Worm (Caenorhabditis elegans): ENCODE data around the gene lact-8.

Gene lact-8

DNA sequence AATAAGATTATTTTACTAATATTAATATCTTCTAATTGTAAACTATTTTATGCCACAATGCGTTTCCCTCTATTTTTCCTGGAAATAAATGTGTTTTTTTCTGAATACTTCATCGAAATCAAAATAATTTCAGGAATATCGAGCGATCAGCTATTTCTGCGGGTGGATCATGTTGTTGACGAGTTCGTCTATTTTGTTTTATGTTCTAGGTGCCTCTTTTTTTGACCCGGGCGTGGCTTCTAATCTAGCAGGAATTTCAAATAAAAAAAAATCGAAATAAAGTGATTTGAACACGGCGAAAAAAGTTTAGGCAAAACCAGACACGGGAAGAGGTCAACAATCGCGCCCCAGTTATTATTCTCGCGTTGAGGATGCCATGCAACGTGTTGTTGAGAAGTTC is 41.5 kb downstream of the lact-8 start, which contains the start of gene T04C12.33:
Gene T04C12.33, plus strand, starts transcription at position 301 of the 400 bp plus-strand sequence.
- TF ChIP-seq unc-39 (tag; optimal IDR thresholded peaks at IDR 0.05) = no peak
- TF ChIP-seq tbx-8 (GFP tag; optimal IDR thresholded peaks at IDR 0.05) = no peak
- TF ChIP-seq ceh-43 (GFP tag; optimal IDR thresholded peaks at IDR 0.05) = no peak
- TF ChIP-seq ceh-83 (GFP tag; optimal IDR thresholded peaks at IDR 0.05) = no peak

DNA sequence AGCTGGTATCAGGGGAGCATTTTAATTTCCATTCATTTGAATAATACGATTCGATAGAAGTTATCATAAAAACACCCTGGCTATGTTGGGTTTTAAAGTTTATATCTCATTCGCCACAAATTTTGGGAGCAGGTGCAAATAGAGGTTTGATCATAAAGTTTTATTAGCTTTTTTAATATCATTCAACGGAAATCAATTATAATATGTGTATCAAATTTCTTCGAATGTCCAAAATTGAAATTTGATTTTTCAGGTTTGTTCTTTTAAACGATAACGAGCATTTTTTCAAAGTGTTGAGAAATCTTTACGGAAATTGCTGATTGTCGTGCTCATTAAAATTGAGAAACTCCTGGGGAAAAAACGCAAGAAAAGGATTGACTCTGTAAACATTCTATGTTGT is 44.7 kb downstream of the lact-8 start, which contains the start of gene srh-74:
Gene srh-74, minus strand, starts transcription at position 101 of the 400 bp plus-strand sequence.
- TF ChIP-seq mab-5 (tag; optimal IDR thresholded peaks at IDR 0.05) (no peak), unc-39 (tag; optimal IDR thresholded peaks at IDR 0.05) (no peak), mls-2 (tag; optimal IDR thresholded peaks at IDR 0.05) (no peak), nhr-76 (tag; optimal IDR thresholded peaks at IDR 0.05) (no peak), ceh-39 (tag; optimal IDR thresholded peaks at IDR 0.05) (no peak), nhr-2 (tag; optimal IDR thresholded peaks at IDR 0.05) (no peak), lin-13 (tag; optimal IDR thresholded peaks at IDR 0.05) (no peak), blmp-1 (tag; optimal IDR thresholded peaks at IDR 0.05) (no peak), snpc-4 (tag; optimal IDR thresholded peaks at IDR 0.05) (no peak)

DNA sequence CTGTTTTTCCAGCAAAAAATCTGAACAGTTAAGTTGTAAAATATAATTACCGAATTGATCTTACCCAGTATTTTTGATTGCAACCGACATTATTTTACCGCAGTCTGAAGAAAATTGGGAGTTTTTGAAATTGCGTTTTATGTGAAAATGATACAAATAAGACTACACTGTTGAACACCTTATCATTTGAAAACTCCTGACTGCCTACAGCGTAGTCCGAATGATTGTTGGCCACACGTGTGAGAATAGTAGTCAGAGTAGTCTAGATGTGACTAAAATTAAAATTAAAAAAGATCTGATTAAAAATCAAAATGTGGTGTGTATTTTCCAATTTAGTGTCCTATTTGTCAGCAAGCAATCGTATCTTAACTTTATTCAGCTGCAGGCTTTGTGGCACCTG is 46.7 kb downstream of the lact-8 start, which contains the start of gene dhs-18:
Gene dhs-18, minus strand, starts transcription at position 104 of the 400 bp plus-strand sequence.
- no peak for TF ChIP-seq lin-32 (GFP tag; optimal IDR thresholded peaks at IDR 0.05)
- TF ChIP-seq ztf-11 (tag; optimal IDR thresholded peaks at IDR 0.05) = no peak
- no peak for TF ChIP-seq pha-4 (tag; optimal IDR thresholded peaks at IDR 0.05)
- no peak for TF ChIP-seq unc-120 (tag; optimal IDR thresholded peaks at IDR 0.05; ENCODE audit: poor library complexity, severe bottlenecking)

DNA sequence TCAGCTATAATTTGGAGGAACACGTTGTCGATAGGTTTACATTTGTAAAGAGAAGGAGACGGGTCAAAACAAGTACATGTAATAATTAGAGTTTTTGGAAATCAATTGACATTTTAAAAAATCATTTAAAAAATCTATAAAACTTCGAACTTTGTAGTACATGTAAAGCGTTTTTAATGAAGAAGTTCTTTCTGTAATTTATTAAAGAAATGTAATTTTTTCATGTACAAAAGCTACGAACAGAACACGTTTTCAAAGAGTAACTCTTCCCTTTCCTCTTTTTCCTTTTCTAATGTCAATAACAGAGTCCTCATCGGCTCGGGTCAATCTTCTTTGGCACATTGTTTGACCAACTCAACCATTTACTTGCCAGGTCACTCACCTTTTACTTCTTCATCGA is 49.6 kb downstream of the lact-8 start, which contains the start of gene C45B11.6:
Gene C45B11.6, plus strand, starts transcription at position 301 of the 400 bp plus-strand sequence.
- TF ChIP-seq nhr-2 (tag; optimal IDR thresholded peaks at IDR 0.05) (peak; percentile 28), bed-3 (GFP tag; optimal IDR thresholded peaks at IDR 0.05) (no peak)

DNA sequence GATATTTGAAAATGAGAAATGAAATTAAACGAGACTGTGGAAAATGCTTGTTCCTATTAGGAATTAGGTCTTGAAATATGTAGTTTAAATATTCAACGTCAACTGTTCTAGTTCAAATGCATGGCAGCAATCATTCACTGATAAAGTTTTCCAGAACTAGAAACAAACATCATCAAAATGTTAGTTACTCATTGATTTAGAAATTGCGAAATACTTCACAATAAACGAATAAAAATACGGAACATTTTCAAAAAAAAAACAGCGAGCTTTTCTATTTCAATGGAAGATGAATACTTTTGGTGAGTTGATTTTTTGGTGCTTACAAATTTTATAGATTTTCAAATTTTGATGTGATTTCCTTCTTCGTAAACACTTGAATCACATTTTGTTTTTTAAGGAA is 50.9 kb downstream of the lact-8 start, which contains the start of gene C45B11.2:
Gene C45B11.2, plus strand, starts transcription at position 173 of the 400 bp plus-strand sequence.
- no peak for TF ChIP-seq lin-32 (GFP tag; optimal IDR thresholded peaks at IDR 0.05)
- no peak for TF ChIP-seq lsy-2 (tag; optimal IDR thresholded peaks at IDR 0.05)
- TF ChIP-seq snpc-4 (tag; optimal IDR thresholded peaks at IDR 0.05) = no peak
- no peak for TF ChIP-seq tbx-8 (GFP tag; optimal IDR thresholded peaks at IDR 0.05)
- no peak for TF ChIP-seq nhr-12 (tag; optimal IDR thresholded peaks at IDR 0.05)
- no peak for TF ChIP-seq sptf-1 (tag; optimal IDR thresholded peaks at IDR 0.05)
- no peak for TF ChIP-seq nhr-76 (tag; optimal IDR thresholded peaks at IDR 0.05)
- TF ChIP-seq ceh-39 (tag; optimal IDR thresholded peaks at IDR 0.05) = no peak
- TF ChIP-seq sem-2 (GFP tag; optimal IDR thresholded peaks at IDR 0.05) = no peak
- no peak for TF ChIP-seq cnd-1 (tag; optimal IDR thresholded peaks at IDR 0.05)

DNA sequence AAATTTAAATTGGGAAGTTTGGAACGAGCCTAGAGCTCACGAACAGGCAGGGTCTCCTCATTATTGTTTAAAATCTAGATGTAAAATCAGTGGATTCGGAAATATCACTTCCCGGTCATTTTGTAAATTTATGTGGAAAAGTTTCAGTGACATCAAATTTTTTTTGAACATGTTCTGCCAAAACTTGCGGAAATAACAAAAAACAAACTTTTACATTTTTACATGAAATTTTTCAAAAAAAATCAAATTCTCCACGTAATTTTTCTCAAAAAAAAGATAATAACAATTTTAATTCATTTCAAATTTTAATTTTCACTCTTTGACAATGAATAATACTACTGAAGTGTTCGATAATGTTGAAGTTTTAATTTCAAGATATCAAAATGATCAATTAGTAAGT is 51.9 kb downstream of the lact-8 start, which contains the start of gene C45B11.5:
Gene C45B11.5, plus strand, starts transcription at position 301 of the 400 bp plus-strand sequence.
- TF ChIP-seq elt-1 (tag; optimal IDR thresholded peaks at IDR 0.05; ENCODE audit: borderline replicate concordance, insufficient read depth) (no peak), unc-120 (tag; optimal IDR thresholded peaks at IDR 0.05; ENCODE audit: poor library complexity, severe bottlenecking) (no peak), mls-2 (tag; optimal IDR thresholded peaks at IDR 0.05) (no peak), ceh-43 (GFP tag; optimal IDR thresholded peaks at IDR 0.05) (no peak), nhr-2 (tag; optimal IDR thresholded peaks at IDR 0.05) (no peak), snpc-4 (tag; optimal IDR thresholded peaks at IDR 0.05) (no peak), mep-1 (tag; optimal IDR thresholded peaks at IDR 0.05) (no peak)
